Worm (Caenorhabditis elegans): Measurements from ENCODE around the gene T10H4.4.
"Not testable (repeated sequence)": the region's sequence is repeated elsewhere in the genome, so short reads cannot be mapped to it uniquely, and the experiment has no call there.

The T10H4.4 gene

DNA sequence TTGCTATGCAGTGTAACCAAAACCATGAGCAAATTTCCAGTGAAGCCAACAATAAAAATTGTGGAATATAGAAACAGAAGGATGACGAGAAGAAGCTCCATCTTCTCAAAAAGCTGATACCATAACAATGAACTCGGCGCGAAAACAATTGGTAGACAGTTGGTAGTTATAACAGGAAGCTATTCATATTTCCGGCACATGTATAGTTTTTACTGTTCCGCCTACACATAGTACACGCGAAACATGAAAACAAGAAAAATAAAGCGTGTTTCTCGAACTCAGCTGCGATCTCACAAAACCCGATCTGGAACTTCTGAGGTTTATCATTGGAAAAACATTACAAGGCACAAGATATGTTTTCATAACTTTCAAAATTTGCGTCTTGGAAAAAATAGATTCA lies 13.1 kb downstream of the T10H4.4 start, which contains the start of gene srsx-37:
Gene srsx-37 (minus strand): TSS at position 101 of the 400 bp plus-strand sequence.
- TF ChIP-seq zip-8 (tag; optimal IDR thresholded peaks at IDR 0.05) (no peak), sptf-1 (tag; optimal IDR thresholded peaks at IDR 0.05) (no peak), ham-2 (GFP tag; optimal IDR thresholded peaks at IDR 0.05) (no peak), sem-2 (GFP tag; optimal IDR thresholded peaks at IDR 0.05) (no peak), nhr-28 (tag; optimal IDR thresholded peaks at IDR 0.05) (no peak), ceh-83 (GFP tag; optimal IDR thresholded peaks at IDR 0.05) (no peak), mab-5 (tag; optimal IDR thresholded peaks at IDR 0.05) (no peak), flh-1 (GFP tag; optimal IDR thresholded peaks at IDR 0.05) (no peak), hlh-1 (tag; optimal IDR thresholded peaks at IDR 0.05) (no peak), nhr-76 (tag; optimal IDR thresholded peaks at IDR 0.05) (no peak)

DNA sequence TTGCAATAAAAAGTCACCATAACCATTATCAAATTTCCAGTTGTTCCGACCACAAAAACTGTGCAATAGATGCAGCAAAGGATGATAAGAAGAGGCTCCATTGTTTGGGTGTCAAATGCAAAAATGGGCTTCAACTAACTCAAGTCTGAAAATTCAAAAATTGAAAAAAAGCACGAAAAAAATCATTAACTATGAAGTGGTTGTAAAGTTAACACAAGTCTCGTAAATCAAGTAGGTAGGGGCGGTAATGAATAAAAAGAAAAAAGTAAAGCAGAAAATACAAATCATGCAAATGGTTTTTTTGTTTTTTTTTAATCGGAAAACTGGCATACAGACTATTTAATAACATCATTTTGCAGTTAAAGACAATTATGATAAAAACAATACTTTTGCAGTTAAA lies 15.5 kb downstream of the T10H4.4 start, which contains the start of gene srsx-39:
Gene srsx-39 (minus strand): TSS at position 101 of the 400 bp plus-strand sequence.
- not testable (repeated sequence) for TF ChIP-seq zip-8, blmp-1, ztf-11 (tag; optimal IDR thresholded peaks at IDR 0.05)

DNA sequence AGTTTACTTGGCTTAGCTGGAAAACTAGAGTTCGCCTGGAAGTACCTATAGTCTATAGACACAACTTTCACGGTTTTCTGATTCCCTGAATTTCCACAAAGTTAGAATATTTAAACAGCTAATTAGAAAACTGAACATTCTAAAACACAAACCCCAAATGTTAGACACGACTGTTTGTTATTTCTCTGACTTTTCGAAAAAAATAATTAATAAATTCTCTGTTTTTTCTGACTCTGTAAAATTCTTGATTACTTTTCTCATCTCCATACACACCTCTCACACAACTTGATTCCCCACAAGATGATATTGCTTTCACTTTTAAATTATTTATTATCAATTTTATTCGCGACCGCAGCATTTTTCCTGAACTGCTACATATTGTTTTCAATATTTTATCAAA lies 18.6 kb downstream of the T10H4.4 start, which contains the start of gene srbc-75:
Gene srbc-75 (plus strand): TSS at position 301 of the 400 bp plus-strand sequence.
- TF ChIP-seq snpc-4 (tag; optimal IDR thresholded peaks at IDR 0.05) = no peak
- TF ChIP-seq ceh-83 (GFP tag; optimal IDR thresholded peaks at IDR 0.05) = no peak
- TF ChIP-seq lin-32 (GFP tag; optimal IDR thresholded peaks at IDR 0.05) = no peak
- no peak for TF ChIP-seq bed-3 (GFP tag; optimal IDR thresholded peaks at IDR 0.05)
- TF ChIP-seq sptf-1 (tag; optimal IDR thresholded peaks at IDR 0.05) = no peak
- no peak for TF ChIP-seq nhr-28 (tag; optimal IDR thresholded peaks at IDR 0.05)
- no peak for TF ChIP-seq elt-1 (tag; optimal IDR thresholded peaks at IDR 0.05; ENCODE audit: borderline replicate concordance, insufficient read depth)
- no peak for TF ChIP-seq lsy-2 (tag; optimal IDR thresholded peaks at IDR 0.05)
- no peak for TF ChIP-seq nhr-237 (tag; optimal IDR thresholded peaks at IDR 0.05)
- TF ChIP-seq unc-39 (tag; optimal IDR thresholded peaks at IDR 0.05) = no peak
- TF ChIP-seq blmp-1 (tag; optimal IDR thresholded peaks at IDR 0.05) = no peak
- no peak for TF ChIP-seq mab-5 (tag; optimal IDR thresholded peaks at IDR 0.05)
- TF ChIP-seq flh-1 (GFP tag; optimal IDR thresholded peaks at IDR 0.05) = no peak
- no peak for TF ChIP-seq ztf-11 (tag; optimal IDR thresholded peaks at IDR 0.05)
- TF ChIP-seq ham-2 (GFP tag; optimal IDR thresholded peaks at IDR 0.05) = no peak
- TF ChIP-seq zip-8 (tag; optimal IDR thresholded peaks at IDR 0.05) = no peak
- TF ChIP-seq pha-4 (tag; optimal IDR thresholded peaks at IDR 0.05) = no peak
- no peak for TF ChIP-seq ces-1 (GFP tag; optimal IDR thresholded peaks at IDR 0.05)
- no peak for TF ChIP-seq hlh-1 (tag; optimal IDR thresholded peaks at IDR 0.05)

DNA sequence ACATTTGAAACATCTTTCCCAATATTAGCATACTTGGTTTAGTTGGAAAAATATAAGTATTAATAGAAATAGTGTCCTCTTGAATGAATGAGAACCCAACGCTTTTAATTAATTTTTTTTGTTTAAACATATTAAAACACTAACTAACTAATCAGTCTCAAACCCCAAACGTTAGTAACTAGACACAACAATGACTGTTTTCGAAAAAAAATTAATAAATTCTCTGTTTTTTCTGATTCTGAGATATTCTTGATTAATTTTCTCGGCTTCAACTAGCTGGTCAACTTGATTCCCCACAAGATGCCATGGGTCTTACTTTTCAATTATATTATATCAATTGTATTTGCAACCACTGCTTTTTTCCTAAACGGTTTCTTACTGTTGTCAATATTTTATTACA lies 20.1 kb downstream of the T10H4.4 start, which contains the start of gene srbc-76:
Gene srbc-76 (plus strand): TSS at position 301 of the 400 bp plus-strand sequence.
- TF ChIP-seq bed-3 (GFP tag; optimal IDR thresholded peaks at IDR 0.05) = no peak
- TF ChIP-seq mep-1 (tag; optimal IDR thresholded peaks at IDR 0.05) = no peak
- no peak for TF ChIP-seq hlh-1 (tag; optimal IDR thresholded peaks at IDR 0.05)
- no peak for TF ChIP-seq elt-3 (tag; optimal IDR thresholded peaks at IDR 0.05)
- TF ChIP-seq lin-32 (GFP tag; optimal IDR thresholded peaks at IDR 0.05) = no peak
- TF ChIP-seq pha-4 (tag; optimal IDR thresholded peaks at IDR 0.05) = no peak
- TF ChIP-seq nhr-76 (tag; optimal IDR thresholded peaks at IDR 0.05) = no peak
- no peak for TF ChIP-seq nhr-237 (tag; optimal IDR thresholded peaks at IDR 0.05)
- TF ChIP-seq nhr-2 (tag; optimal IDR thresholded peaks at IDR 0.05) = no peak
- no peak for TF ChIP-seq drap-1 (GFP tag; optimal IDR thresholded peaks at IDR 0.05)

DNA sequence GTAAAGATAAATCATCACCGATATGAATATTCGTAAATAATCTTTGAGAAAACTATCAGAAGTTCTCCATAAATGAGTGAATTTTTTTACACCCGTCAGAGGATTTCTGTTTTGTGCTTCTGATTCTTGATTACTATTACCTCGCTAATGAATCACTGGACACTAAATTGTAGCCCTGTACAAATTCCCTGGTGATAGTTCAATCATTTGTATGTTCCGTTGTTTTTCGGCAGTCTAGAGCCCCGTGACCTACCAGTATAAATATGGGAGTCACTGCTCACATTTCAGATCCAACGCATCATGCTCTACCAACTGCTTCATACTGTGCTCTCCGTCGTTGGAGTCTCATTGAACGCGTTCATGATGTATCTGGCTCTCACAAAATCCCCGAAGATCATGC lies 21.9 kb downstream of the T10H4.4 start, which contains the start of gene srd-28:
Gene srd-28 (plus strand): TSS at position 301 of the 400 bp plus-strand sequence.
- not testable (repeated sequence) for TF ChIP-seq unc-39 (tag; optimal IDR thresholded peaks at IDR 0.05); bed-3 (GFP tag; optimal IDR thresholded peaks at IDR 0.05); unc-120 (tag; optimal IDR thresholded peaks at IDR 0.05; ENCODE audit: poor library complexity, severe bottlenecking)

ce11 chrV:15244456-15244855 lies 27.7 kb downstream of the T10H4.4 start, which contains the start of gene kin-30:
kin-30 (plus strand) TSS chrV:15244756.
- no peak for TF ChIP-seq nhr-76 (tag; optimal IDR thresholded peaks at IDR 0.05)
- TF ChIP-seq bed-3 (GFP tag; optimal IDR thresholded peaks at IDR 0.05) = no peak
- TF ChIP-seq unc-120 (tag; optimal IDR thresholded peaks at IDR 0.05; ENCODE audit: poor library complexity, severe bottlenecking) = no peak

DNA sequence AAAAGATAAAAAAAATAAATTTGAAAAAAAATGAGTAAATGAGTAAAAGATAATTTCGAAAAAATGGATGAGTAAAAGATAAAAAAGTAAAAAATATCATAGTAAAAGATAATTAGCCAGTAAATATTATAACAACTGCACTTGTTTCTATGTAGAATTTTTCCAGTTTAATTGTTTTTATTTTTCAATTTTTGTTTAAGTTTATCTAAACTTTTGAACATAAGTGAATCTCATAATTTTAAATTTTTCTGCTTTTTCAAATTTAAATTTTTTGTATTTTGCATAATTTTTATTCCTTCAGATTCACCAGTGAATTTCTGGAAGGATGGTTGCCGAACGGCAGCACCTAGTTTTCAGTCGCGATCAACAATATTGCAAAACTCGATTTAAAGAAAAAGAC lies 30.9 kb downstream of the T10H4.4 start, which contains the start of gene chil-12:
Gene chil-12 (plus strand): TSS at position 301 of the 400 bp plus-strand sequence.
- TF ChIP-seq drap-1 (GFP tag; optimal IDR thresholded peaks at IDR 0.05) = no peak
- no peak for TF ChIP-seq elt-1 (tag; optimal IDR thresholded peaks at IDR 0.05; ENCODE audit: borderline replicate concordance, insufficient read depth)
- TF ChIP-seq cnd-1 (tag; optimal IDR thresholded peaks at IDR 0.05) = no peak
- TF ChIP-seq M03D4.4 (tag; optimal IDR thresholded peaks at IDR 0.05) = no peak
- no peak for TF ChIP-seq snpc-4 (tag; optimal IDR thresholded peaks at IDR 0.05)
- no peak for TF ChIP-seq sem-2 (GFP tag; optimal IDR thresholded peaks at IDR 0.05)
- no peak for TF ChIP-seq unc-39 (tag; optimal IDR thresholded peaks at IDR 0.05)
- no peak for TF ChIP-seq zip-8 (tag; optimal IDR thresholded peaks at IDR 0.05)
- TF ChIP-seq ham-2 (GFP tag; optimal IDR thresholded peaks at IDR 0.05) = no peak
- no peak for TF ChIP-seq unc-120 (tag; optimal IDR thresholded peaks at IDR 0.05; ENCODE audit: poor library complexity, severe bottlenecking)
- TF ChIP-seq lin-32 (GFP tag; optimal IDR thresholded peaks at IDR 0.05) = no peak
- no peak for TF ChIP-seq nhr-237 (tag; optimal IDR thresholded peaks at IDR 0.05)
- TF ChIP-seq tbx-8 (GFP tag; optimal IDR thresholded peaks at IDR 0.05) = no peak
- TF ChIP-seq mep-1 (tag; optimal IDR thresholded peaks at IDR 0.05) = no peak
- no peak for TF ChIP-seq hlh-1 (tag; optimal IDR thresholded peaks at IDR 0.05)
